Worm (Caenorhabditis elegans) whole organism, L2 larva: Measurements from ENCODE around the gene T28C6.11.

Source experiments
- aly-2 ChIP-seq: fragments of 150-350 bp; optimal IDR thresholded peaks from 2 replicates; lab custom pipeline; 2014; ENCODE audit warnings: missing biosample characterization, missing genetic modification characterization
- blmp-1 ChIP-seq: sonication (generic microtip); optimal IDR thresholded peaks from 2 replicates; lab custom pipeline; 2017; ENCODE audit warnings: missing genetic modification characterization, mild to moderate bottlenecking, missing compliant biosample characterization, antibody characterized with exemption, moderate library complexity; ENCODE audit not compliant: insufficient read depth
- elt-1 ChIP-seq: fragments of 150-350 bp; optimal IDR thresholded peaks from 2 replicates; lab custom pipeline; 2014; ENCODE audit warnings: missing biosample characterization, missing genetic modification characterization
- lin-39 ChIP-seq: fragments of 150-350 bp; optimal IDR thresholded peaks from 2 replicates; lab custom pipeline; 2014; ENCODE audit warnings: missing biosample characterization, missing genetic modification reagents, missing genetic modification characterization
- mdl-1 ChIP-seq, 2 experiments: fragments of 150-350 bp in 1 of 2; sonication (generic microtip) in 1 of 2; optimal IDR thresholded peaks; 2 replicates each; lab custom pipeline; 2017; ENCODE audit warnings: missing biosample characterization in 2 of 2, missing genetic modification characterization in 2 of 2
- nhr-77 ChIP-seq: fragments of 150-350 bp; optimal IDR thresholded peaks from 2 replicates; lab custom pipeline; 2014; ENCODE audit warnings: missing biosample characterization, missing genetic modification characterization
- snpc-4 ChIP-seq: fragments of 150-350 bp; optimal IDR thresholded peaks from 2 replicates; lab custom pipeline; 2014; ENCODE audit warnings: missing biosample characterization, missing genetic modification characterization
- ztf-4 ChIP-seq: fragments of 150-350 bp; optimal IDR thresholded peaks from 2 replicates; lab custom pipeline; 2014; ENCODE audit warnings: missing biosample characterization, missing genetic modification characterization

DNA sequence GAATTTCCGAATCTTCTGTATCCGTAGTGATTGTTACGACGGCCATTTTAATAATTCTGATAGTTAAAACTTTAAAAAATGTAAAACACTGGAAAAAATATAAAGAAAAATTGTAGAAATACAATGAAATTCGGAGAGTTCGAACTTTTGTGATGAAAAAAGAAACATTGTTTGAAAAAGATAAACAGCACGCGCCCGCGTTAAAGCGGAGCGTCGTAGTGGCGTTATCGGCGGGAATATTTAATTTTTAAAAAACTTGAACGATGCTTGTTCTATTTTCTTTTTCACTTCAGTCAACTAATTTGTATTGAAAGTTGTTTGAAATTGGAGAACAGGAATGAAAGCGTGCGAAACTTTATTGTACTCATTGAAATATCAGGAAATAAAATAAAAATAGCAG, 29.6 kb upstream of the T28C6.11 start, which contains the start of gene npp-23:
- no peak for TF ChIP-seq blmp-1 (tag; lab: Kevin White, UChicago)
- TF ChIP-seq nhr-77 (tag; lab: Kevin White, UChicago), result no peak
- TF ChIP-seq snpc-4 (tag; lab: Kevin White, UChicago), result peak; percentile 12
- TF ChIP-seq aly-2, result no peak
- TF ChIP-seq lin-39 (tag; lab: Kevin White, UChicago), result no peak
- TF ChIP-seq ztf-4, result no peak
- TF ChIP-seq mdl-1 (tag; optimal IDR thresholded peaks at IDR 0.05; lab: Kevin White, UChicago), result no peak
- no peak for TF ChIP-seq elt-1 (tag; lab: Kevin White, UChicago)
